Fruit fly (Drosophila melanogaster) whole organism, embryonic: ENCODE results near the gene CG33110.

Experiments used
- Asciz ChIP-seq: fragments of 200-800 bp; sonication (Bioruptor generic); optimal IDR thresholded peaks from 2 replicates; lab custom pipeline; 2017; ENCODE audit warnings: missing biosample characterization, mild to moderate bottlenecking, missing genetic modification characterization, missing genetic modification reagents
- CG10321 ChIP-seq: fragments of 200-800 bp; sonication (Bioruptor generic); IDR thresholded peaks from 2 replicates; pipeline ENCODE4 v1.3.6; 2022; ENCODE audit warnings: missing biosample characterization, missing genetic modification characterization
- CG11695 ChIP-seq: fragments of 200-800 bp; sonication (Bioruptor generic); IDR thresholded peaks from 3 replicates; pipeline ENCODE4 v1.3.6; 2022; ENCODE audit warnings: missing biosample characterization, missing genetic modification characterization
- CG12155 ChIP-seq: fragments of 200-800 bp; sonication (Bioruptor generic); optimal IDR thresholded peaks from 3 replicates; lab custom pipeline; 2016; ENCODE audit warnings: missing biosample characterization, missing genetic modification characterization
- CG1233 ChIP-seq: fragments of 200-800 bp; sonication (Bioruptor generic); optimal IDR thresholded peaks from 4 replicates; lab custom pipeline; 2018; ENCODE audit warnings: missing biosample characterization, mild to moderate bottlenecking, missing genetic modification characterization
- CG16813 ChIP-seq: fragments of 200-800 bp; sonication (Bioruptor generic); IDR thresholded peaks from 3 replicates; pipeline ENCODE4 v1.3.6; 2022; ENCODE audit warnings: missing biosample characterization, missing genetic modification characterization; ENCODE audit not compliant: partially characterized antibody
- CG17829 ChIP-seq: fragments of 200-800 bp; optimal IDR thresholded peaks from 2 replicates; lab custom pipeline; 2019; ENCODE audit warnings: missing biosample characterization, mild to moderate bottlenecking, missing genetic modification characterization, moderate library complexity
- CG2120 ChIP-seq: fragments of 200-800 bp; sonication (Bioruptor generic); optimal IDR thresholded peaks from 3 replicates; lab custom pipeline; 2016; ENCODE audit warnings: missing biosample characterization, missing genetic modification characterization
- CG3163 ChIP-seq: fragments of 200-800 bp; sonication (Bioruptor generic); optimal IDR thresholded peaks from 3 replicates; lab custom pipeline; 2016; ENCODE audit warnings: missing biosample characterization, missing genetic modification characterization
- CG34224 ChIP-seq: fragments of 200-800 bp; sonication (Bioruptor generic); IDR thresholded peaks from 3 replicates; pipeline ENCODE4 v1.3.6; 2022; ENCODE audit warnings: missing biosample characterization, missing genetic modification characterization; ENCODE audit not compliant: partially characterized antibody
- CG4282 ChIP-seq: fragments of 200-800 bp; sonication (Bioruptor generic); optimal IDR thresholded peaks from 2 replicates; lab custom pipeline; 2016; ENCODE audit warnings: missing biosample characterization, missing genetic modification characterization
- CG4328 ChIP-seq: fragments of 200-800 bp; sonication (Bioruptor generic); optimal IDR thresholded peaks from 3 replicates; lab custom pipeline; 2017; ENCODE audit warnings: missing biosample characterization, missing genetic modification reagents, missing genetic modification characterization
- CG43689 ChIP-seq: fragments of 200-800 bp; sonication (Bioruptor generic); IDR thresholded peaks from 2 replicates; pipeline ENCODE4 v1.3.6; 2022; ENCODE audit warnings: missing biosample characterization, missing genetic modification characterization
- CG7556 ChIP-seq: fragments of 200-800 bp; sonication (Bioruptor generic); optimal IDR thresholded peaks from 2 replicates; lab custom pipeline; 2017; ENCODE audit warnings: missing biosample characterization, mild to moderate bottlenecking, missing genetic modification characterization
- CG7928 ChIP-seq: fragments of 200-800 bp; sonication (Bioruptor generic); optimal IDR thresholded peaks from 2 replicates; lab custom pipeline; 2017; ENCODE audit warnings: missing biosample characterization, mild to moderate bottlenecking, missing genetic modification characterization
- CG8290 ChIP-seq, 3 experiments: fragments of 200-800 bp; sonication (Bioruptor generic); optimal IDR thresholded peaks; 2 replicates each; lab custom pipeline; 2016 to 2019; ENCODE audit warnings: missing biosample characterization in 3 of 3, missing genetic modification characterization in 3 of 3, mild to moderate bottlenecking in 2 of 3, moderate library complexity in 1 of 3
- CG9215 ChIP-seq: fragments of 200-800 bp; sonication (Bioruptor generic); IDR thresholded peaks from 2 replicates; pipeline ENCODE4 v1.3.6; 2022; ENCODE audit warnings: missing biosample characterization, missing genetic modification characterization
- Dip2 ChIP-seq: fragments of 200-800 bp; sonication (Bioruptor generic); IDR thresholded peaks from 2 replicates; pipeline ENCODE4 v1.3.6; 2022; ENCODE audit warnings: missing biosample characterization, missing genetic modification characterization
- Dref ChIP-seq: fragments of 200-800 bp; sonication (Bioruptor generic); IDR thresholded peaks from 2 replicates; pipeline ENCODE4 v1.3.6; 2022; ENCODE audit warnings: missing biosample characterization, missing genetic modification characterization
- Gsc ChIP-seq: fragments of 200-800 bp; sonication (Bioruptor generic); IDR thresholded peaks from 2 replicates; pipeline ENCODE4 v1.3.6; 2022; ENCODE audit warnings: missing biosample characterization, missing genetic modification characterization
- HLH54F ChIP-seq: fragments of 200-800 bp; sonication (Bioruptor generic); optimal IDR thresholded peaks from 3 replicates; lab custom pipeline; 2016; ENCODE audit warnings: missing biosample characterization, missing genetic modification characterization
- HmgZ ChIP-seq: fragments of 200-800 bp; sonication (Bioruptor generic); optimal IDR thresholded peaks from 2 replicates; lab custom pipeline; 2018; ENCODE audit warnings: missing biosample characterization, mild to moderate bottlenecking, missing genetic modification characterization
- Hr51 ChIP-seq, 2 experiments: fragments of 200-800 bp; sonication (Bioruptor generic); optimal IDR thresholded peaks; 2 replicates in 1 of 2; 3 replicates in 1 of 2; lab custom pipeline; 2016 to 2018; ENCODE audit warnings: missing biosample characterization in 2 of 2, missing genetic modification characterization in 2 of 2, mild to moderate bottlenecking in 1 of 2, moderate library complexity in 1 of 2
- Kr ChIP-seq: fragments of 200-800 bp; sonication (Bioruptor generic); optimal IDR thresholded peaks from 2 replicates; lab custom pipeline; 2017; ENCODE audit warnings: missing biosample characterization, mild to moderate bottlenecking, missing genetic modification characterization
- Meics ChIP-seq: fragments of 200-800 bp; sonication (Bioruptor generic); optimal IDR thresholded peaks from 2 replicates; lab custom pipeline; 2017; ENCODE audit warnings: missing biosample characterization, mild to moderate bottlenecking, missing genetic modification characterization
- Pdp1 ChIP-seq, 2 experiments: fragments of 200-800 bp; sonication (Bioruptor generic); optimal IDR thresholded peaks; 3 replicates each; lab custom pipeline; 2016; ENCODE audit warnings: missing biosample characterization in 2 of 2, missing genetic modification characterization in 2 of 2, mild to moderate bottlenecking in 1 of 2, moderate library complexity in 1 of 2
- ab ChIP-seq: fragments of 200-800 bp; sonication (Bioruptor generic); optimal IDR thresholded peaks from 2 replicates; lab custom pipeline; 2016; ENCODE audit warnings: missing biosample characterization, missing genetic modification characterization
- ase ChIP-seq: fragments of 200-800 bp; sonication (Bioruptor generic); IDR thresholded peaks from 3 replicates; pipeline ENCODE4 v1.3.6; 2022; ENCODE audit warnings: missing biosample characterization, missing genetic modification characterization
- btn ChIP-seq: fragments of 200-800 bp; sonication (Bioruptor generic); optimal IDR thresholded peaks from 2 replicates; lab custom pipeline; 2016; ENCODE audit warnings: missing biosample characterization, missing genetic modification characterization
- cato ChIP-seq: fragments of 200-800 bp; sonication (Bioruptor generic); optimal IDR thresholded peaks from 2 replicates; lab custom pipeline; 2016; ENCODE audit warnings: missing biosample characterization, missing genetic modification characterization, borderline replicate concordance
- dysf ChIP-seq: fragments of 200-800 bp; sonication (Bioruptor generic); IDR thresholded peaks from 3 replicates; pipeline ENCODE4 v1.3.6; 2022; ENCODE audit warnings: missing biosample characterization, missing genetic modification characterization
- exex ChIP-seq: fragments of 200-800 bp; sonication (Bioruptor generic); optimal IDR thresholded peaks from 4 replicates; lab custom pipeline; 2018; ENCODE audit warnings: missing biosample characterization, mild to moderate bottlenecking, missing genetic modification characterization, moderate library complexity
- gem ChIP-seq: fragments of 200-800 bp; sonication (Bioruptor generic); optimal IDR thresholded peaks from 2 replicates; lab custom pipeline; 2019; ENCODE audit warnings: missing biosample characterization, mild to moderate bottlenecking, missing genetic modification characterization, moderate library complexity
- grau ChIP-seq: fragments of 200-800 bp; optimal IDR thresholded peaks from 3 replicates; lab custom pipeline; 2019; ENCODE audit warnings: missing biosample characterization, mild to moderate bottlenecking, missing genetic modification characterization, moderate library complexity
- hb ChIP-seq: fragments of 200-800 bp; sonication (Bioruptor generic); IDR thresholded peaks from 3 replicates; pipeline ENCODE4 v1.3.6; 2022; ENCODE audit warnings: missing biosample characterization, missing genetic modification characterization; ENCODE audit not compliant: partially characterized antibody
- hkb ChIP-seq, 2 experiments: fragments of 200-800 bp in 1 of 2; fragments of >200 bp in 1 of 2; sonication (Bioruptor generic) in 1 of 2; IDR thresholded peaks in 1 of 2; optimal IDR thresholded peaks in 1 of 2; 2 replicates each; pipeline versions ENCODE4 v1.3.6 to Lab custom; 2017 to 2022; ENCODE audit warnings: missing biosample characterization in 1 of 2, missing genetic modification characterization in 1 of 2
- hth ChIP-seq: fragments of >200 bp; optimal IDR thresholded peaks from 2 replicates; lab custom pipeline; 2017; ENCODE audit warnings: inconsistent platforms
- insv ChIP-seq, 2 experiments: fragments of 200-800 bp; sonication (Bioruptor generic); optimal IDR thresholded peaks; 3 replicates each; lab custom pipeline; 2016 to 2018; ENCODE audit warnings: missing biosample characterization in 2 of 2, missing genetic modification characterization in 2 of 2
- jigr1 ChIP-seq: fragments of 200-800 bp; sonication (Bioruptor generic); IDR thresholded peaks from 3 replicates; pipeline ENCODE4 v1.3.6; 2022; ENCODE audit warnings: missing biosample characterization, missing genetic modification characterization
- jumu ChIP-seq: fragments of 200-800 bp; sonication (Bioruptor generic); optimal IDR thresholded peaks from 3 replicates; lab custom pipeline; 2016; ENCODE audit warnings: missing biosample characterization, missing genetic modification characterization
- knrl ChIP-seq: fragments of 200-800 bp; sonication (Bioruptor generic); IDR thresholded peaks from 3 replicates; pipeline ENCODE4 v1.3.6; 2022; ENCODE audit warnings: missing biosample characterization, missing genetic modification characterization; ENCODE audit not compliant: partially characterized antibody
- repo ChIP-seq: fragments of 200-800 bp; sonication (Bioruptor generic); optimal IDR thresholded peaks from 2 replicates; lab custom pipeline; 2016; ENCODE audit warnings: missing biosample characterization, missing genetic modification characterization
- row ChIP-seq: fragments of 200-800 bp; sonication (Bioruptor generic); IDR thresholded peaks from 3 replicates; pipeline ENCODE4 v1.3.6; 2022; ENCODE audit warnings: missing biosample characterization, missing genetic modification characterization
- schlank ChIP-seq: fragments of 200-800 bp; sonication (Bioruptor generic); optimal IDR thresholded peaks from 2 replicates; lab custom pipeline; 2018; ENCODE audit warnings: missing biosample characterization, mild to moderate bottlenecking, missing genetic modification characterization
- sens ChIP-seq: fragments of 200-800 bp; sonication (Bioruptor generic); peaks from one replicate; lab custom pipeline; 2016; ENCODE audit warnings: missing biosample characterization, missing genetic modification characterization
- tup ChIP-seq: fragments of 200-800 bp; sonication (Bioruptor generic); optimal IDR thresholded peaks from 2 replicates; lab custom pipeline; 2016; ENCODE audit warnings: missing biosample characterization, mild to moderate bottlenecking, missing genetic modification characterization, moderate library complexity

The CG33110 gene

dm6 chr3R:22587419-22587963, 17.5 kb downstream of the CG33110 start, which contains the start of gene Efa6 (continued):
- TF ChIP-seq HmgZ (tag; lab: Kevin White, UChicago) (peak; percentile 74), ase (GFP tag; lab: Robert Waterston, UW) (no peak), Gsc (GFP tag; lab: Robert Waterston, UW) (no peak), hth (lab: Kevin White, UChicago) (no peak), row (GFP tag; lab: Robert Waterston, UW) (peak; percentile 52), CG34224 (peak; percentile 91; the same call in 2 of the 3 replicates), HLH54F (GFP tag; lab: Kevin White, UChicago) (peak; percentile 44), Dip2 (GFP tag; lab: Robert Waterston, UW) (no peak), CG17829 (tag; lab: Kevin White, UChicago) (peak; percentile 67), Hr51 (GFP tag; optimal IDR thresholded peaks at IDR 0.05; lab: Kevin White, UChicago) (peak in 1 of 2 experiments; percentile 8), hb (GFP tag; lab: Robert Waterston, UW) (peak; percentile 83), Meics (GFP tag; lab: Kevin White, UChicago) (no peak), CG3163 (GFP tag; lab: Kevin White, UChicago) (no peak), jumu (GFP tag; lab: Kevin White, UChicago) (peak; percentile 30), CG43689 (no peak), cato (peak; percentile 31), dysf (GFP tag; lab: Robert Waterston, UW) (no peak), CG12155 (peak; percentile 63), ab (GFP tag; lab: Kevin White, UChicago) (no peak), Dref (GFP tag; lab: Robert Waterston, UW) (peak; percentile 75), insv (GFP tag; optimal IDR thresholded peaks at IDR 0.05; lab: Kevin White, UChicago) (peak in 1 of 2 experiments; percentile 14), CG8290 (GFP tag; optimal IDR thresholded peaks at IDR 0.05; lab: Kevin White, UChicago) (peak; percentile 50), CG8290 (tag; optimal IDR thresholded peaks at IDR 0.05; lab: Kevin White, UChicago) (peak in 1 of 2 experiments; percentile 44), knrl (GFP tag; lab: Robert Waterston, UW) (peak; percentile 97), CG9215 (no peak), CG7556 (peak; percentile 21), CG4282 (GFP tag; lab: Kevin White, UChicago) (no peak), exex (tag; lab: Kevin White, UChicago) (peak; percentile 48), Asciz (GFP tag; lab: Kevin White, UChicago) (no peak), hkb (optimal IDR thresholded peaks at IDR 0.05; lab: Kevin White, UChicago) (no peak), hkb (GFP tag; IDR thresholded peaks at IDR 0.05; lab: Robert Waterston, UW) (no peak), btn (GFP tag; lab: Kevin White, UChicago) (no peak), CG1233 (GFP tag; lab: Kevin White, UChicago) (no peak), CG16813 (GFP tag; lab: Robert Waterston, UW) (peak; percentile 94), jigr1 (GFP tag; lab: Robert Waterston, UW) (no peak), tup (GFP tag; lab: Kevin White, UChicago) (no peak)
- TF ChIP-seq, all 482 proteins: peak for 222

dm6 chr3R:22588756-22589155, 18.8 kb downstream of the CG33110 start:
- peak; percentile 6 for TF ChIP-seq gem (tag; lab: Kevin White, UChicago)
- TF ChIP-seq schlank (tag; lab: Kevin White, UChicago): no peak
- TF ChIP-seq Pdp1 (GFP tag; optimal IDR thresholded peaks at IDR 0.05; lab: Kevin White, UChicago): peak in 1 of 2 experiments; percentile 66
- TF ChIP-seq repo: no peak
- TF ChIP-seq Kr (GFP tag; lab: Kevin White, UChicago): no peak
- TF ChIP-seq CG10321 (GFP tag; lab: Robert Waterston, UW): no peak
- no peak for TF ChIP-seq CG4328 (GFP tag; lab: Kevin White, UChicago)
- peak; percentile 5 for TF ChIP-seq CG2120 (GFP tag; lab: Kevin White, UChicago)
- no peak for TF ChIP-seq cato
- peak; percentile 83 for TF ChIP-seq sens
- peak; percentile 79 for TF ChIP-seq grau (tag; lab: Kevin White, UChicago)
- TF ChIP-seq CG7928 (GFP tag; lab: Kevin White, UChicago): no peak
- TF ChIP-seq CG11695 (GFP tag; lab: Robert Waterston, UW): no peak
- TF ChIP-seq, all 482 proteins: peak for 5
